Fruit fly (Drosophila melanogaster): Measurements from ENCODE around the gene sog.

The sog gene

dm6 chrX:15615426-15615825 is 17.8 kb downstream of the sog start (continued):
- TF ChIP-seq CG14965 (GFP tag; optimal IDR thresholded peaks at IDR 0.05; ENCODE audit: borderline replicate concordance) (no peak), Xrp1 (GFP tag; IDR thresholded peaks at IDR 0.05) (peak; percentile 65; the same call in 1 of the 2 replicates), Ravus (GFP tag; IDR thresholded peaks at IDR 0.05) (no peak; the same call in 1 of the 2 replicates), GATAe (GFP tag; conservative IDR thresholded peaks at IDR 0.05) (no peak), MESR4 (GFP tag; optimal IDR thresholded peaks at IDR 0.05) (no peak), CG13775 (GFP tag; optimal IDR thresholded peaks at IDR 0.05) (peak; percentile 40), row (GFP tag; IDR thresholded peaks at IDR 0.05) (peak; percentile 59), CG42726 (GFP tag; IDR thresholded peaks at IDR 0.05; ENCODE audit: partially characterized antibody) (no peak), Aef1 (GFP tag; IDR thresholded peaks at IDR 0.05) (peak; percentile 31; the same call in 1 of the 3 replicates), Dref (GFP tag; IDR thresholded peaks at IDR 0.05) (no peak), chn (GFP tag; optimal IDR thresholded peaks at IDR 0.05) (peak; percentile 10), nau (GFP tag; optimal IDR thresholded peaks at IDR 0.05) (no peak), sens-2 (GFP tag; IDR thresholded peaks at IDR 0.05) (no peak), Gsc (GFP tag; IDR thresholded peaks at IDR 0.05) (no peak), CG17328 (GFP tag; IDR thresholded peaks at IDR 0.05) (peak; percentile 61; the same call in 1 of the 2 replicates), chinmo (GFP tag; IDR thresholded peaks at IDR 0.05; ENCODE audit: partially characterized antibody) (no peak), Lhr (GFP tag; optimal IDR thresholded peaks at IDR 0.05) (no peak), dpn (GFP tag; optimal IDR thresholded peaks at IDR 0.05) (peak; percentile 34 to 53), CG6654 (GFP tag; optimal IDR thresholded peaks at IDR 0.05) (no peak), Stat92E (GFP tag; optimal IDR thresholded peaks at IDR 0.05) (no peak), ham (GFP tag; IDR thresholded peaks at IDR 0.05) (no peak), CG12236 (GFP tag; optimal IDR thresholded peaks at IDR 0.05) (no peak), CG1529 (GFP tag; optimal IDR thresholded peaks at IDR 0.05) (peak; percentile 43), prd (optimal IDR thresholded peaks at IDR 0.05) (no peak), prd (GFP tag; IDR thresholded peaks at IDR 0.05) (peak; percentile 72), fu2 (GFP tag; optimal IDR thresholded peaks at IDR 0.05) (no peak), dati (GFP tag; IDR thresholded peaks at IDR 0.05) (no peak), ara (GFP tag; IDR thresholded peaks at IDR 0.05) (peak; percentile 67), CG9797 (GFP tag; optimal IDR thresholded peaks at IDR 0.05) (no peak), CG9876 (GFP tag; optimal IDR thresholded peaks at IDR 0.05) (no peak), lab (GFP tag; optimal IDR thresholded peaks at IDR 0.05) (peak; percentile 58), CG8924 (tag; optimal IDR thresholded peaks at IDR 0.05) (peak; percentile 63), kni (GFP tag; optimal IDR thresholded peaks at IDR 0.05) (no peak), z (GFP tag; IDR thresholded peaks at IDR 0.05) (no peak), inv (GFP tag; IDR thresholded peaks at IDR 0.05; ENCODE audit: partially characterized antibody) (no peak), Spps (tag; optimal IDR thresholded peaks at IDR 0.05) (peak; percentile 5), CG4854 (GFP tag; optimal IDR thresholded peaks at IDR 0.05) (no peak), usp (GFP tag; optimal IDR thresholded peaks at IDR 0.05) (no peak), Kr (GFP tag; optimal IDR thresholded peaks at IDR 0.05) (no peak), CG13624 (GFP tag; optimal IDR thresholded peaks at IDR 0.05) (no peak), lov (optimal IDR thresholded peaks at IDR 0.05) (no peak), lov (GFP tag; IDR thresholded peaks at IDR 0.05) (no peak), abd-A (tag; optimal IDR thresholded peaks at IDR 0.05) (no peak), CG14050 (GFP tag; IDR thresholded peaks at IDR 0.05) (peak; percentile 30; the same call in 1 of the 3 replicates), CG15601 (tag; optimal IDR thresholded peaks at IDR 0.05) (peak; percentile 26), Dbx (GFP tag; IDR thresholded peaks at IDR 0.05) (no peak), CG12659 (GFP tag; optimal IDR thresholded peaks at IDR 0.05) (peak; percentile 46), Mes4 (GFP tag; optimal IDR thresholded peaks at IDR 0.05) (peak; percentile 28), klu (GFP tag; IDR thresholded peaks at IDR 0.05) (0 out of 2 replicates have a peak, but pooled peaks have one; percentile 23), Bteb2 (GFP tag; optimal IDR thresholded peaks at IDR 0.05) (peak; percentile 25), emc (GFP tag; optimal IDR thresholded peaks at IDR 0.05) (no peak), schlank (tag; optimal IDR thresholded peaks at IDR 0.05) (no peak)
